Worm (Caenorhabditis elegans) whole organism, late embryonic: ENCODE results near the gene snpc-3.1.
"Not testable (repeated sequence)": the region's sequence is repeated elsewhere in the genome, so short reads cannot be mapped to it uniquely, and the experiment has no call there.

ENCODE experiments used
- C38D4.7 ChIP-seq: fragments of 200-800 bp; sonication (Bioruptor generic); optimal IDR thresholded peaks from 2 replicates; lab custom pipeline; 2018; ENCODE audit warnings: mild to moderate bottlenecking, missing genetic modification characterization, moderate library complexity, missing compliant biosample characterization
- K09A11.1 ChIP-seq: sonication (generic microtip); optimal IDR thresholded peaks from 2 replicates; lab custom pipeline; 2017; ENCODE audit warnings: antibody characterized with exemption, mild to moderate bottlenecking, missing genetic modification characterization, missing compliant biosample characterization; ENCODE audit not compliant: insufficient read depth
- Y22D7AL.16 ChIP-seq: sonication (generic microtip); optimal IDR thresholded peaks from 2 replicates; lab custom pipeline; 2016; ENCODE audit warnings: missing genetic modification characterization, missing compliant biosample characterization
- ama-1 ChIP-seq: fragments of 150-350 bp; optimal IDR thresholded peaks from 2 replicates; lab custom pipeline; 2014
- ceh-14 ChIP-seq: sonication (generic microtip); optimal IDR thresholded peaks from 2 replicates; lab custom pipeline; 2016; ENCODE audit warnings: missing genotype, missing genetic modification characterization, missing compliant biosample characterization
- ceh-19 ChIP-seq: fragments of 200-800 bp; sonication (Bioruptor generic); optimal IDR thresholded peaks from 2 replicates; lab custom pipeline; 2018; ENCODE audit warnings: mild to moderate bottlenecking, missing genetic modification characterization, missing compliant biosample characterization
- ceh-2 ChIP-seq: sonication (generic microtip); optimal IDR thresholded peaks from 2 replicates; lab custom pipeline; 2016; ENCODE audit warnings: missing genotype, missing genetic modification characterization, missing compliant biosample characterization
- ceh-22 ChIP-seq: sonication (generic microtip); optimal IDR thresholded peaks from 2 replicates; lab custom pipeline; 2017; ENCODE audit warnings: missing biosample characterization, missing genetic modification characterization
- ceh-24 ChIP-seq: sonication (generic microtip); optimal IDR thresholded peaks from 2 replicates; lab custom pipeline; 2016; ENCODE audit warnings: mild to moderate bottlenecking, missing genetic modification characterization, missing compliant biosample characterization
- ceh-31 ChIP-seq: sonication (generic microtip); optimal IDR thresholded peaks from 2 replicates; lab custom pipeline; 2016; ENCODE audit warnings: missing genetic modification characterization, missing compliant biosample characterization
- ceh-34 ChIP-seq: sonication (generic microtip); optimal IDR thresholded peaks from 2 replicates; lab custom pipeline; 2016; ENCODE audit warnings: mild to moderate bottlenecking, missing genetic modification characterization, missing compliant biosample characterization
- ceh-48 ChIP-seq: sonication (generic microtip); optimal IDR thresholded peaks from 2 replicates; lab custom pipeline; 2016; ENCODE audit warnings: missing genetic modification characterization, inconsistent platforms, missing compliant biosample characterization
- ceh-6 ChIP-seq: fragments of 200-800 bp; sonication (Bioruptor generic); optimal IDR thresholded peaks from 2 replicates; lab custom pipeline; 2018; ENCODE audit warnings: mild to moderate bottlenecking, missing genetic modification characterization, missing compliant biosample characterization
- che-1 ChIP-seq: sonication (generic microtip); optimal IDR thresholded peaks from 2 replicates; lab custom pipeline; 2016; ENCODE audit warnings: mild to moderate bottlenecking, missing genetic modification characterization, missing compliant biosample characterization
- elt-2 ChIP-seq: sonication (generic microtip); optimal IDR thresholded peaks from 2 replicates; lab custom pipeline; 2016; ENCODE audit warnings: missing genetic modification reagents, missing genetic modification characterization, missing compliant biosample characterization
- elt-4 ChIP-seq: sonication (generic microtip); optimal IDR thresholded peaks from 2 replicates; lab custom pipeline; 2016; ENCODE audit warnings: missing genetic modification characterization, missing compliant biosample characterization
- fkh-6 ChIP-seq: sonication (generic microtip); optimal IDR thresholded peaks from 2 replicates; lab custom pipeline; 2016; ENCODE audit warnings: missing genetic modification characterization, missing compliant biosample characterization
- gmeb-2 ChIP-seq: sonication (generic microtip); optimal IDR thresholded peaks from 2 replicates; lab custom pipeline; 2016; ENCODE audit warnings: missing genetic modification characterization, inconsistent platforms, missing compliant biosample characterization
- hlh-6 ChIP-seq: sonication (generic microtip); optimal IDR thresholded peaks from 2 replicates; lab custom pipeline; 2016; ENCODE audit warnings: missing genotype, missing genetic modification characterization, missing compliant biosample characterization
- hlh-8 ChIP-seq: sonication (generic microtip); optimal IDR thresholded peaks from 2 replicates; lab custom pipeline; 2016; ENCODE audit warnings: missing genotype, missing genetic modification characterization, missing compliant biosample characterization
- lim-6 ChIP-seq: sonication (generic microtip); optimal IDR thresholded peaks from 2 replicates; lab custom pipeline; 2016; ENCODE audit warnings: missing genetic modification characterization, missing compliant biosample characterization
- lin-11 ChIP-seq: fragments of 200-800 bp; sonication (Bioruptor generic); optimal IDR thresholded peaks from 2 replicates; lab custom pipeline; 2018; ENCODE audit warnings: mild to moderate bottlenecking, missing genetic modification characterization, missing compliant biosample characterization
- mec-3 ChIP-seq: sonication (generic microtip); optimal IDR thresholded peaks from 2 replicates; lab custom pipeline; 2016; ENCODE audit warnings: borderline replicate concordance, missing genetic modification characterization, missing compliant biosample characterization
- nhr-232 ChIP-seq: sonication (generic microtip); optimal IDR thresholded peaks from 2 replicates; lab custom pipeline; 2016; ENCODE audit warnings: missing genetic modification characterization, missing compliant biosample characterization
- pag-3 ChIP-seq: sonication (generic microtip); optimal IDR thresholded peaks from 2 replicates; lab custom pipeline; 2016; ENCODE audit warnings: missing compliant biosample characterization, missing genetic modification characterization, borderline replicate concordance
- pat-9 ChIP-seq: fragments of 200-800 bp; sonication (Bioruptor generic); optimal IDR thresholded peaks from 2 replicates; lab custom pipeline; 2018; ENCODE audit warnings: mild to moderate bottlenecking, missing genetic modification characterization, moderate library complexity, missing compliant biosample characterization
- pha-2 ChIP-seq: sonication (generic microtip); optimal IDR thresholded peaks from 2 replicates; lab custom pipeline; 2017; ENCODE audit warnings: mild to moderate bottlenecking, missing genetic modification characterization, missing compliant biosample characterization
- pha-4 ChIP-seq: fragments of 150-350 bp; optimal IDR thresholded peaks from 2 replicates; lab custom pipeline; 2018; ENCODE audit warnings: missing biosample characterization, missing genetic modification reagents, missing genetic modification characterization
- ref-2 ChIP-seq: sonication (generic microtip); optimal IDR thresholded peaks from 2 replicates; lab custom pipeline; 2016; ENCODE audit warnings: missing genetic modification characterization, missing compliant biosample characterization
- rnt-1 ChIP-seq: sonication (generic microtip); optimal IDR thresholded peaks from 2 replicates; lab custom pipeline; 2016; ENCODE audit warnings: missing genetic modification characterization, missing compliant biosample characterization
- sox-4 ChIP-seq: sonication (generic microtip); optimal IDR thresholded peaks from 2 replicates; lab custom pipeline; 2017; ENCODE audit warnings: mild to moderate bottlenecking, missing genetic modification characterization, inconsistent platforms, missing compliant biosample characterization
- tbx-7 ChIP-seq: sonication (generic microtip); optimal IDR thresholded peaks from 2 replicates; lab custom pipeline; 2016; ENCODE audit warnings: missing genotype, missing genetic modification characterization, missing compliant biosample characterization
- unc-3 ChIP-seq, 2 experiments: fragments of 200-800 bp in 1 of 2; sonication (Bioruptor generic) in 1 of 2; sonication (generic microtip) in 1 of 2; conservative IDR thresholded peaks in 1 of 2; optimal IDR thresholded peaks in 1 of 2; 2 replicates each; pipeline versions ENCODE4 v1.3.6 to Lab custom; 2016 to 2022; ENCODE audit warnings: missing compliant biosample characterization in 2 of 2, missing genetic modification characterization in 2 of 2, missing genetic modification reagents in 1 of 2

Gene snpc-3.1

ce11 chrIV:5469739-5470138, 16.3 kb downstream of the snpc-3.1 start, which contains the start of gene rme-2:
Gene rme-2, plus strand, starts transcription at chrIV:5470026.
- TF ChIP-seq elt-4 (tag; lab: Kevin White, UChicago) (no peak), ceh-48 (tag; lab: Kevin White, UChicago) (no peak), ceh-2 (tag; lab: Kevin White, UChicago) (no peak), pag-3 (no peak), che-1 (no peak), hlh-6 (tag; lab: Kevin White, UChicago) (no peak), lin-11 (no peak), ceh-14 (tag; lab: Kevin White, UChicago) (no peak), lim-6 (tag; lab: Kevin White, UChicago) (no peak), ceh-22 (tag; lab: Kevin White, UChicago) (no peak)

- TF ChIP-seq gmeb-2; pat-9 (tag; lab: Kevin White, UChicago); elt-2 (tag; lab: Kevin White, UChicago): not testable (repeated sequence)
Observed at ce11 chrIV:5464403-5464802, 21.7 kb downstream of the snpc-3.1 start, which contains the start of gene Y52D5A.2. Gene Y52D5A.2, minus strand, starts transcription at chrIV:5464503.

- TF ChIP-seq Y22D7AL.16 (tag; lab: Kevin White, UChicago) (no peak), ceh-14 (tag; lab: Kevin White, UChicago) (no peak), ref-2 (no peak), ceh-19 (GFP tag; lab: Kevin White, UChicago) (no peak), ceh-2 (tag; lab: Kevin White, UChicago) (no peak), gmeb-2 (no peak)
Observed at ce11 chrIV:5462820-5463219, 23.2 kb downstream of the snpc-3.1 start.

ce11 chrIV:5455999-5456398, 30.1 kb downstream of the snpc-3.1 start, which contains the start of gene Y4C6A.3:
Gene Y4C6A.3, minus strand, starts transcription at chrIV:5456099.
- not testable (repeated sequence) for TF ChIP-seq tbx-7 (tag; lab: Kevin White, UChicago); ceh-31 (tag; lab: Kevin White, UChicago); unc-3 (GFP tag; conservative IDR thresholded peaks at IDR 0.05; lab: Robert Waterston, UW); unc-3 (tag; optimal IDR thresholded peaks at IDR 0.05; lab: Kevin White, UChicago)
- TF ChIP-seq, all 69 proteins: peak for 0; not testable (repeated sequence) for 69

ce11 chrIV:5452667-5453066, 33.4 kb downstream of the snpc-3.1 start, which contains the start of gene Y4C6A.4:
Gene Y4C6A.4, plus strand, starts transcription at chrIV:5452967.
- no peak for TF ChIP-seq ref-2
- TF ChIP-seq mec-3 (tag; lab: Kevin White, UChicago) = no peak
- no peak for TF ChIP-seq nhr-232 (tag; lab: Kevin White, UChicago)
- no peak for TF ChIP-seq pha-2 (tag; lab: Kevin White, UChicago)
- no peak for TF ChIP-seq C38D4.7 (GFP tag; lab: Kevin White, UChicago)
- TF ChIP-seq elt-4 (tag; lab: Kevin White, UChicago) = no peak
- no peak for TF ChIP-seq che-1
- TF ChIP-seq K09A11.1 = no peak
- TF ChIP-seq ceh-34 = no peak
- no peak for TF ChIP-seq ceh-6
- no peak for TF ChIP-seq sox-4 (tag; lab: Kevin White, UChicago)
- TF ChIP-seq fkh-6 (tag; lab: Kevin White, UChicago) = no peak
- TF ChIP-seq ceh-24 (tag; lab: Kevin White, UChicago) = no peak
- TF ChIP-seq ceh-22 (tag; lab: Kevin White, UChicago) = no peak
- no peak for TF ChIP-seq hlh-6 (tag; lab: Kevin White, UChicago)
- TF ChIP-seq hlh-8 (tag; lab: Kevin White, UChicago) = no peak
- TF ChIP-seq ama-1 = no peak
- TF ChIP-seq rnt-1 (tag; lab: Kevin White, UChicago) = no peak
- no peak for TF ChIP-seq pha-4 (tag; lab: Kevin White, UChicago)
- no peak for TF ChIP-seq gmeb-2
